Worm (Caenorhabditis elegans): Measurements from ENCODE around the gene C06B8.2.

C06B8.2 gene

ce11 chrV:15478597-15478996 lies at the start of gene C06B8.2:
Gene C06B8.2 (minus strand): TSS chrV:15478749.
- peak; percentile 45 for TF ChIP-seq pqm-1 (tag; optimal IDR thresholded peaks at IDR 0.05)
- TF ChIP-seq nhr-28 (tag; optimal IDR thresholded peaks at IDR 0.05) = peak; percentile 88
- TF ChIP-seq lin-15B (tag; optimal IDR thresholded peaks at IDR 0.05) = no peak

ce11 chrV:15521920-15522319 lies 43.4 kb upstream of the C06B8.2 start, which contains the start of gene lgc-31:
Gene lgc-31 (minus strand): TSS chrV:15522020.
- 0 out of 2 replicates have a peak, but pooled peaks have one; percentile 13 for TF ChIP-seq pha-4 (GFP tag; IDR thresholded peaks at IDR 0.05)
- TF ChIP-seq pha-4 (tag; optimal IDR thresholded peaks at IDR 0.05) = no peak
- no peak for TF ChIP-seq dve-1 (tag; optimal IDR thresholded peaks at IDR 0.05; ENCODE audit: insufficient read depth)
- TF ChIP-seq hif-1 (tag; optimal IDR thresholded peaks at IDR 0.05) = no peak
- no peak for TF ChIP-seq nhr-48 (tag; optimal IDR thresholded peaks at IDR 0.05)

- TF ChIP-seq unc-62 (GFP tag; optimal IDR thresholded peaks at IDR 0.05 in 1 of 2) (peak in 1 of 2 experiments; percentile 87), unc-62 (tag; optimal IDR thresholded peaks at IDR 0.05) (no peak), ceh-20 (GFP tag; IDR thresholded peaks at IDR 0.05) (no peak)
Observed at ce11 chrV:15520398-15520797, 41.8 kb upstream of the C06B8.2 start.

ce11 chrV:15519845-15520244 lies 41.3 kb upstream of the C06B8.2 start:
- TF ChIP-seq ama-1 (optimal IDR thresholded peaks at IDR 0.05) (no peak), T26A8.4 (GFP tag; IDR thresholded peaks at IDR 0.05) (0 out of 2 replicates have a peak, but pooled peaks have one; percentile 15), aha-1 (tag) (peak; percentile 56), nhr-77 (tag; optimal IDR thresholded peaks at IDR 0.05) (no peak)

- TF ChIP-seq snpc-4 (tag; optimal IDR thresholded peaks at IDR 0.05) = no peak
- TF ChIP-seq ces-1 (GFP tag; optimal IDR thresholded peaks at IDR 0.05) = no peak
- TF ChIP-seq aha-1 (tag) = peak; percentile 86
Observed at ce11 chrV:15517413-15517812, 38.9 kb upstream of the C06B8.2 start, which contains the start of gene F21A3.3. Gene F21A3.3 (plus strand): TSS chrV:15517713.

ce11 chrV:15516476-15516875 lies 37.9 kb upstream of the C06B8.2 start:
- TF ChIP-seq nhr-77 (tag; optimal IDR thresholded peaks at IDR 0.05) (no peak), nhr-10 (tag; optimal IDR thresholded peaks at IDR 0.05) (no peak), fos-1 (tag; optimal IDR thresholded peaks at IDR 0.05) (no peak), madf-5 (GFP tag; IDR thresholded peaks at IDR 0.05) (no peak), dmd-6 (GFP tag; IDR thresholded peaks at IDR 0.05) (no peak), daf-12 (tag; optimal IDR thresholded peaks at IDR 0.05) (no peak), ctbp-1 (GFP tag; IDR thresholded peaks at IDR 0.05) (no peak), Y48G9A.11 (GFP tag; IDR thresholded peaks at IDR 0.05) (no peak), zfp-3 (GFP tag; conservative IDR thresholded peaks at IDR 0.05) (no peak), zfp-2 (tag; optimal IDR thresholded peaks at IDR 0.05) (no peak), Y105C5A.15 (GFP tag; IDR thresholded peaks at IDR 0.05) (no peak), Y75B8A.6 (GFP tag; IDR thresholded peaks at IDR 0.05) (no peak)

ce11 chrV:15515365-15515764 lies 36.8 kb upstream of the C06B8.2 start:
- TF ChIP-seq ces-1 (GFP tag; optimal IDR thresholded peaks at IDR 0.05) (no peak), Y75B8A.6 (GFP tag; IDR thresholded peaks at IDR 0.05) (no peak), hmg-1.1 (GFP tag; IDR thresholded peaks at IDR 0.05) (peak; percentile 57; the same call in 1 of the 2 replicates), snpc-4 (tag; optimal IDR thresholded peaks at IDR 0.05) (no peak), T26A8.4 (GFP tag; IDR thresholded peaks at IDR 0.05) (peak; percentile 36; the same call in 1 of the 2 replicates), Y48G9A.11 (GFP tag; IDR thresholded peaks at IDR 0.05) (peak; percentile 31; the same call in 1 of the 2 replicates), nhr-111 (GFP tag; optimal IDR thresholded peaks at IDR 0.05) (no peak), daf-19 (GFP tag; conservative IDR thresholded peaks at IDR 0.05) (no peak), lin-39 (tag; optimal IDR thresholded peaks at IDR 0.05) (no peak), daf-8 (GFP tag; IDR thresholded peaks at IDR 0.05) (no peak), mep-1 (tag; optimal IDR thresholded peaks at IDR 0.05) (no peak), duxl-1 (tag; optimal IDR thresholded peaks at IDR 0.05; ENCODE audit: poor library complexity) (no peak), lin-13 (GFP tag; optimal IDR thresholded peaks at IDR 0.05) (no peak), zfp-2 (tag; optimal IDR thresholded peaks at IDR 0.05) (no peak), lin-29 (GFP tag; IDR thresholded peaks at IDR 0.05) (no peak), php-3 (GFP tag; IDR thresholded peaks at IDR 0.05) (no peak), zag-1 (tag; optimal IDR thresholded peaks at IDR 0.05) (no peak), unc-62 (GFP tag; optimal IDR thresholded peaks at IDR 0.05 in 1 of 2) (peak in 1 of 2 experiments; percentile 31), unc-62 (tag; optimal IDR thresholded peaks at IDR 0.05) (no peak), hlh-11 (tag; optimal IDR thresholded peaks at IDR 0.05) (peak; percentile 7), ZK337.2 (GFP tag; IDR thresholded peaks at IDR 0.05) (no peak)

All from whole organism, L4 larva.